Fruit fly (Drosophila melanogaster) whole organism, embryonic: ENCODE measurements around the gene CG17906.

ENCODE experiments used
- ATbp ChIP-seq: fragments of 200-800 bp; sonication (Bioruptor generic); optimal IDR thresholded peaks from 2 replicates; lab custom pipeline; 2017; ENCODE audit warnings: missing biosample characterization, mild to moderate bottlenecking, missing genetic modification characterization, missing genetic modification reagents
- Antp ChIP-seq: fragments of 200-800 bp; sonication (Bioruptor generic); optimal IDR thresholded peaks from 3 replicates; lab custom pipeline; 2016; ENCODE audit warnings: missing biosample characterization, missing genetic modification characterization
- Atf6 ChIP-seq: fragments of 200-800 bp; sonication (Bioruptor generic); IDR thresholded peaks from 2 replicates; pipeline ENCODE4 v1.3.6; 2022; ENCODE audit warnings: missing biosample characterization, missing genetic modification characterization
- CG10321 ChIP-seq: fragments of 200-800 bp; sonication (Bioruptor generic); IDR thresholded peaks from 2 replicates; pipeline ENCODE4 v1.3.6; 2022; ENCODE audit warnings: missing biosample characterization, missing genetic modification characterization
- CG10366 ChIP-seq: fragments of 200-800 bp; sonication (Bioruptor generic); IDR thresholded peaks from 2 replicates; pipeline ENCODE4 v1.3.6; 2022; ENCODE audit warnings: missing biosample characterization, missing genetic modification characterization
- CG1233 ChIP-seq: fragments of 200-800 bp; sonication (Bioruptor generic); optimal IDR thresholded peaks from 4 replicates; lab custom pipeline; 2018; ENCODE audit warnings: missing biosample characterization, mild to moderate bottlenecking, missing genetic modification characterization
- CG12659 ChIP-seq: fragments of 200-800 bp; sonication (Bioruptor generic); optimal IDR thresholded peaks from 3 replicates; lab custom pipeline; 2017; ENCODE audit warnings: mild to moderate bottlenecking, missing biosample characterization, missing genetic modification reagents, missing genetic modification characterization
- CG12744 ChIP-seq: fragments of 200-800 bp; sonication (Bioruptor generic); optimal IDR thresholded peaks from 2 replicates; lab custom pipeline; 2016; ENCODE audit warnings: missing biosample characterization, missing genetic modification characterization
- CG14014 ChIP-seq: fragments of 200-800 bp; sonication (Bioruptor generic); IDR thresholded peaks from 2 replicates; pipeline ENCODE4 v1.3.6; 2022; ENCODE audit warnings: missing biosample characterization, missing genetic modification characterization
- CG15514 ChIP-seq: fragments of 200-800 bp; sonication (Bioruptor generic); optimal IDR thresholded peaks from 3 replicates; lab custom pipeline; 2017; ENCODE audit warnings: missing biosample characterization, missing genetic modification characterization, mild to moderate bottlenecking, moderate library complexity, missing genetic modification reagents
- CG15601 ChIP-seq: fragments of 200-800 bp; sonication (Bioruptor generic); optimal IDR thresholded peaks from 3 replicates; lab custom pipeline; 2019; ENCODE audit warnings: missing biosample characterization, mild to moderate bottlenecking, missing genetic modification characterization, moderate library complexity
- CG16813 ChIP-seq: fragments of 200-800 bp; sonication (Bioruptor generic); IDR thresholded peaks from 3 replicates; pipeline ENCODE4 v1.3.6; 2022; ENCODE audit warnings: missing biosample characterization, missing genetic modification characterization; ENCODE audit not compliant: partially characterized antibody
- CG17186 ChIP-seq: fragments of 200-800 bp; sonication (Bioruptor generic); optimal IDR thresholded peaks from 3 replicates; lab custom pipeline; 2017; ENCODE audit warnings: missing biosample characterization, missing genetic modification reagents, missing genetic modification characterization
- CG17359 ChIP-seq: fragments of 200-800 bp; sonication (Bioruptor generic); optimal IDR thresholded peaks from 3 replicates; lab custom pipeline; 2018; ENCODE audit warnings: missing biosample characterization, mild to moderate bottlenecking, missing genetic modification characterization, moderate library complexity
- CG17802 ChIP-seq: fragments of 200-800 bp; sonication (Bioruptor generic); optimal IDR thresholded peaks from 2 replicates; lab custom pipeline; 2018; ENCODE audit warnings: missing biosample characterization, mild to moderate bottlenecking, missing genetic modification characterization, moderate library complexity
- CG2120 ChIP-seq: fragments of 200-800 bp; sonication (Bioruptor generic); optimal IDR thresholded peaks from 3 replicates; lab custom pipeline; 2016; ENCODE audit warnings: missing biosample characterization, missing genetic modification characterization
- CG2875 ChIP-seq: fragments of 200-800 bp; sonication (Bioruptor generic); optimal IDR thresholded peaks from 2 replicates; lab custom pipeline; 2017; ENCODE audit warnings: missing biosample characterization, mild to moderate bottlenecking, missing genetic modification characterization, missing genetic modification reagents
- CG31224 ChIP-seq: fragments of 200-800 bp; sonication (Bioruptor generic); IDR thresholded peaks from 2 replicates; pipeline ENCODE4 v1.3.6; 2022; ENCODE audit warnings: missing biosample characterization, missing genetic modification characterization
- CG34422 ChIP-seq: fragments of 200-800 bp; sonication (Bioruptor generic); IDR thresholded peaks from 3 replicates; pipeline ENCODE4 v1.3.6; 2022; ENCODE audit warnings: missing biosample characterization, missing genetic modification characterization
- CG4424 ChIP-seq: fragments of 200-800 bp; sonication (Bioruptor generic); optimal IDR thresholded peaks from 3 replicates; lab custom pipeline; 2016; ENCODE audit warnings: missing biosample characterization, missing genetic modification characterization
- CG4820 ChIP-seq: fragments of 200-800 bp; sonication (Bioruptor generic); optimal IDR thresholded peaks from 3 replicates; lab custom pipeline; 2016; ENCODE audit warnings: missing biosample characterization, missing genetic modification characterization
- CG4854 ChIP-seq: fragments of 200-800 bp; sonication (Bioruptor generic); optimal IDR thresholded peaks from 2 replicates; lab custom pipeline; 2016; ENCODE audit warnings: missing biosample characterization, missing genetic modification characterization, inconsistent platforms
- CG6272 ChIP-seq: fragments of 200-800 bp; sonication (Bioruptor generic); IDR thresholded peaks from 2 replicates; pipeline ENCODE4 v1.3.6; 2022; ENCODE audit warnings: missing biosample characterization, missing genetic modification characterization
- CG6765 ChIP-seq: fragments of 200-800 bp; sonication (Bioruptor generic); optimal IDR thresholded peaks from 3 replicates; lab custom pipeline; 2017; ENCODE audit warnings: missing biosample characterization, mild to moderate bottlenecking, missing genetic modification characterization
- CG7357 ChIP-seq: fragments of 200-800 bp; sonication (Bioruptor generic); IDR thresholded peaks from 3 replicates; pipeline ENCODE4 v1.3.6; 2022; ENCODE audit warnings: missing biosample characterization, missing genetic modification characterization
- CG8281 ChIP-seq: fragments of 200-800 bp; sonication (Bioruptor generic); optimal IDR thresholded peaks from 2 replicates; lab custom pipeline; 2018; ENCODE audit warnings: missing biosample characterization, mild to moderate bottlenecking, missing genetic modification characterization, moderate library complexity
- CG8944 ChIP-seq: fragments of 200-800 bp; sonication (Bioruptor generic); optimal IDR thresholded peaks from 3 replicates; lab custom pipeline; 2016; ENCODE audit warnings: missing biosample characterization, missing genetic modification characterization
- Dll ChIP-seq: fragments of 200-800 bp; sonication (Bioruptor generic); IDR thresholded peaks from 4 replicates; pipeline ENCODE4 v1.3.6; 2022; ENCODE audit warnings: missing biosample characterization, missing genetic modification characterization; ENCODE audit not compliant: partially characterized antibody
- Doc3 ChIP-seq: fragments of 200-800 bp; sonication (Bioruptor generic); IDR thresholded peaks from 3 replicates; pipeline ENCODE4 v1.3.6; 2022; ENCODE audit warnings: missing biosample characterization, missing genetic modification characterization; ENCODE audit not compliant: partially characterized antibody
- Eip74EF ChIP-seq, 2 experiments: fragments of 200-800 bp in 1 of 2; fragments of >200 bp in 1 of 2; sonication (Bioruptor generic) in 1 of 2; optimal IDR thresholded peaks; 2 replicates each; lab custom pipeline; 2017 to 2019; ENCODE audit warnings: missing biosample characterization in 2 of 2, missing genetic modification characterization in 2 of 2, mild to moderate bottlenecking in 1 of 2, moderate library complexity in 1 of 2
- Ets65A ChIP-seq: fragments of 200-800 bp; sonication (Bioruptor generic); peaks from one replicate; lab custom pipeline; 2016; ENCODE audit warnings: missing biosample characterization, missing genetic modification characterization
- HLH3B ChIP-seq: fragments of 200-800 bp; sonication (Bioruptor generic); IDR thresholded peaks from 2 replicates; pipeline ENCODE4 v1.3.6; 2022; ENCODE audit warnings: missing biosample characterization, missing genetic modification characterization
- NC2α ChIP-seq: fragments of 200-800 bp; sonication (Bioruptor generic); optimal IDR thresholded peaks from 2 replicates; lab custom pipeline; 2016; ENCODE audit warnings: missing biosample characterization, missing genetic modification characterization
- Opbp ChIP-seq: fragments of 200-800 bp; sonication (Bioruptor generic); IDR thresholded peaks from 3 replicates; pipeline ENCODE4 v1.3.6; 2022; ENCODE audit warnings: missing biosample characterization, missing genetic modification characterization; ENCODE audit not compliant: partially characterized antibody
- Sox102F ChIP-seq: fragments of 200-800 bp; sonication (Bioruptor generic); optimal IDR thresholded peaks from 2 replicates; lab custom pipeline; 2018; ENCODE audit warnings: missing biosample characterization, mild to moderate bottlenecking, missing genetic modification characterization, moderate library complexity
- Taf1 ChIP-seq: fragments of 200-800 bp; sonication (Bioruptor generic); IDR thresholded peaks from 2 replicates; pipeline ENCODE4 v1.3.6; 2022; ENCODE audit warnings: missing biosample characterization, missing genetic modification characterization
- Usf ChIP-seq: fragments of 200-800 bp; sonication (Bioruptor generic); optimal IDR thresholded peaks from 2 replicates; lab custom pipeline; 2017; ENCODE audit warnings: missing genotype, missing biosample characterization, missing genetic modification characterization
- YL-1 ChIP-seq: fragments of 200-800 bp; sonication (Bioruptor generic); optimal IDR thresholded peaks from 3 replicates; lab custom pipeline; 2017; ENCODE audit warnings: missing biosample characterization, mild to moderate bottlenecking, missing genetic modification characterization
- ab ChIP-seq: fragments of 200-800 bp; sonication (Bioruptor generic); optimal IDR thresholded peaks from 2 replicates; lab custom pipeline; 2016; ENCODE audit warnings: missing biosample characterization, missing genetic modification characterization
- cwo ChIP-seq: fragments of 200-800 bp; sonication (Bioruptor generic); optimal IDR thresholded peaks from 3 replicates; lab custom pipeline; 2017; ENCODE audit warnings: missing biosample characterization, missing genetic modification characterization, mild to moderate bottlenecking, moderate library complexity, missing genetic modification reagents
- exex ChIP-seq: fragments of 200-800 bp; sonication (Bioruptor generic); optimal IDR thresholded peaks from 4 replicates; lab custom pipeline; 2018; ENCODE audit warnings: missing biosample characterization, mild to moderate bottlenecking, missing genetic modification characterization, moderate library complexity
- gcm ChIP-seq: fragments of 200-800 bp; sonication (Bioruptor generic); optimal IDR thresholded peaks from 2 replicates; lab custom pipeline; 2019; ENCODE audit warnings: missing biosample characterization, mild to moderate bottlenecking, missing genetic modification characterization, moderate library complexity
- mam ChIP-seq: fragments of 200-800 bp; sonication (Bioruptor generic); optimal IDR thresholded peaks from 3 replicates; lab custom pipeline; 2016; ENCODE audit warnings: missing biosample characterization, missing genetic modification characterization
- otp ChIP-seq: fragments of 200-800 bp; sonication (Bioruptor generic); IDR thresholded peaks from 3 replicates; pipeline ENCODE4, ENCODE4 v1.3.6; 2022; ENCODE audit warnings: missing biosample characterization, missing genetic modification characterization
- pfk ChIP-seq: fragments of 200-800 bp; sonication (Bioruptor generic); optimal IDR thresholded peaks from 2 replicates; lab custom pipeline; 2018; ENCODE audit warnings: missing biosample characterization, mild to moderate bottlenecking, missing genetic modification characterization, moderate library complexity
- seq ChIP-seq: fragments of 200-800 bp; sonication (Bioruptor generic); IDR thresholded peaks from 2 replicates; pipeline ENCODE4 v1.3.6; 2022; ENCODE audit warnings: missing biosample characterization, missing genetic modification characterization
- so ChIP-seq: fragments of 200-800 bp; sonication (Bioruptor generic); IDR thresholded peaks from 3 replicates; pipeline ENCODE4 v1.3.6; 2022; ENCODE audit warnings: missing biosample characterization, missing genetic modification characterization
- stc ChIP-seq: fragments of 200-800 bp; sonication (Bioruptor generic); IDR thresholded peaks from 2 replicates; pipeline ENCODE4 v1.3.6; 2022; ENCODE audit warnings: missing biosample characterization, missing genetic modification characterization
- zen2 ChIP-seq: fragments of 200-800 bp; sonication (Bioruptor generic); IDR thresholded peaks from 3 replicates; pipeline ENCODE4 v1.3.6; 2022; ENCODE audit warnings: missing biosample characterization, missing genetic modification characterization; ENCODE audit not compliant: partially characterized antibody

Gene CG17906

dm6 chr2L:8984614-8985318, 9.4 kb upstream of the CG17906 start, which contains the start of gene CG13101 (continued):
- TF ChIP-seq CG10366 (peak; percentile 92), stc (GFP tag; lab: Robert Waterston, UW) (peak; percentile 96), Taf1 (GFP tag; lab: Robert Waterston, UW) (peak; percentile 85), CG31224 (GFP tag; lab: Robert Waterston, UW) (peak; percentile 90), zen2 (no peak), CG17186 (GFP tag; lab: Kevin White, UChicago) (no peak), CG17802 (tag; lab: Kevin White, UChicago) (peak; percentile 57), CG14014 (GFP tag; lab: Robert Waterston, UW) (peak; percentile 94), CG12659 (GFP tag; lab: Kevin White, UChicago) (peak; percentile 94), CG12744 (GFP tag; lab: Kevin White, UChicago) (peak; percentile 79), Antp (GFP tag; lab: Kevin White, UChicago) (peak; percentile 14), CG2875 (GFP tag; lab: Kevin White, UChicago) (peak; percentile 89), seq (GFP tag; lab: Robert Waterston, UW) (peak; percentile 94), Usf (GFP tag; lab: Kevin White, UChicago) (peak; percentile 61), Doc3 (no peak), ATbp (GFP tag; lab: Kevin White, UChicago) (peak; percentile 89), exex (tag; lab: Kevin White, UChicago) (peak; percentile 70), CG6272 (GFP tag; lab: Robert Waterston, UW) (no peak; the same call in none of the 2 replicates), CG16813 (no peak), CG10321 (GFP tag; lab: Robert Waterston, UW) (peak; percentile 81), CG8281 (peak; percentile 87), CG1233 (GFP tag; lab: Kevin White, UChicago) (peak; percentile 87), Sox102F (GFP tag; lab: Kevin White, UChicago) (peak; percentile 86), gcm (GFP tag; lab: Kevin White, UChicago) (peak; percentile 92), CG4424 (GFP tag; lab: Kevin White, UChicago) (peak; percentile 93), CG2120 (GFP tag; lab: Kevin White, UChicago) (peak; percentile 93), Dll (GFP tag; lab: Robert Waterston, UW) (no peak), CG7357 (GFP tag; lab: Robert Waterston, UW) (peak; percentile 83; the same call in 2 of the 3 replicates), Opbp (GFP tag; lab: Robert Waterston, UW) (no peak), CG15514 (peak; percentile 88), Eip74EF (GFP tag; optimal IDR thresholded peaks at IDR 0.05; lab: Kevin White, UChicago) (peak in 1 of 2 experiments; percentile 90), pfk (GFP tag; lab: Kevin White, UChicago) (no peak), CG4820 (GFP tag; lab: Kevin White, UChicago) (peak; percentile 87), Atf6 (GFP tag; lab: Robert Waterston, UW) (peak; percentile 96), YL-1 (GFP tag; lab: Kevin White, UChicago) (peak; percentile 61), so (GFP tag; lab: Robert Waterston, UW) (peak; percentile 95), CG6765 (GFP tag; lab: Kevin White, UChicago) (peak; percentile 82), HLH3B (GFP tag; lab: Robert Waterston, UW) (peak; percentile 95), mam (GFP tag; lab: Kevin White, UChicago) (peak; percentile 70), ab (no peak), CG15601 (tag; lab: Kevin White, UChicago) (peak; percentile 89), otp (peak; percentile 86), CG17359 (peak; percentile 93), Ets65A (GFP tag; lab: Kevin White, UChicago) (peak; percentile 84), NC2α (GFP tag; lab: Kevin White, UChicago) (peak; percentile 67), CG4854 (GFP tag; lab: Kevin White, UChicago) (peak; percentile 79), CG34422 (GFP tag; lab: Robert Waterston, UW) (peak; percentile 95; the same call in 2 of the 3 replicates), CG8944 (GFP tag; lab: Kevin White, UChicago) (peak; percentile 66), cwo (GFP tag; lab: Kevin White, UChicago) (peak; percentile 89)
